Fruit fly (Drosophila melanogaster) whole organism, embryonic: ENCODE results near the gene Syn1.
A peak's percentile ranks its signal among the peaks of the same experiment; 100 is the strongest.

ENCODE experiments used
- Abd-B ChIP-seq: fragments of 200-800 bp; sonication (Bioruptor generic); optimal IDR thresholded peaks from 2 replicates; lab custom pipeline; 2018; ENCODE audit warnings: missing biosample characterization, mild to moderate bottlenecking, missing genetic modification characterization, moderate library complexity
- Antp ChIP-seq: fragments of 200-800 bp; sonication (Bioruptor generic); optimal IDR thresholded peaks from 3 replicates; lab custom pipeline; 2016; ENCODE audit warnings: missing biosample characterization, missing genetic modification characterization
- Atf6 ChIP-seq: fragments of 200-800 bp; sonication (Bioruptor generic); IDR thresholded peaks from 2 replicates; pipeline ENCODE4 v1.3.6; 2022; ENCODE audit warnings: missing biosample characterization, missing genetic modification characterization
- CG10565 ChIP-seq: fragments of 200-800 bp; sonication (Bioruptor generic); optimal IDR thresholded peaks from 3 replicates; lab custom pipeline; 2016; ENCODE audit warnings: missing biosample characterization, mild to moderate bottlenecking, missing genetic modification characterization
- CG11696 ChIP-seq: fragments of 200-800 bp; sonication (Bioruptor generic); IDR thresholded peaks from 2 replicates; pipeline ENCODE4 v1.3.6; 2022; ENCODE audit warnings: missing biosample characterization, missing genetic modification characterization
- CG14050 ChIP-seq: fragments of 200-800 bp; sonication (Bioruptor generic); IDR thresholded peaks from 3 replicates; pipeline ENCODE4 v1.3.6; 2022; ENCODE audit warnings: missing biosample characterization, missing genetic modification characterization
- CG14441 ChIP-seq: fragments of 200-800 bp; sonication (Bioruptor generic); IDR thresholded peaks from 2 replicates; pipeline ENCODE4 v1.3.6; 2022; ENCODE audit warnings: missing biosample characterization, missing genetic modification characterization
- CG14965 ChIP-seq: fragments of 200-800 bp; sonication (Bioruptor generic); optimal IDR thresholded peaks from 2 replicates; lab custom pipeline; 2016; ENCODE audit warnings: missing biosample characterization, missing genetic modification characterization, borderline replicate concordance
- CG15011 ChIP-seq: fragments of 200-800 bp; sonication (Bioruptor generic); optimal IDR thresholded peaks from 3 replicates; lab custom pipeline; 2018; ENCODE audit warnings: missing biosample characterization, mild to moderate bottlenecking, missing genetic modification characterization
- CG1832 ChIP-seq: fragments of 200-800 bp; sonication (Bioruptor generic); optimal IDR thresholded peaks from 2 replicates; lab custom pipeline; 2017; ENCODE audit warnings: missing biosample characterization, mild to moderate bottlenecking, missing genetic modification characterization, inconsistent platforms
- CG2120 ChIP-seq: fragments of 200-800 bp; sonication (Bioruptor generic); optimal IDR thresholded peaks from 3 replicates; lab custom pipeline; 2016; ENCODE audit warnings: missing biosample characterization, missing genetic modification characterization
- CG2678 ChIP-seq: fragments of 200-800 bp; sonication (Bioruptor generic); optimal IDR thresholded peaks from 3 replicates; lab custom pipeline; 2019; ENCODE audit warnings: missing biosample characterization, mild to moderate bottlenecking, missing genetic modification characterization, moderate library complexity
- CG30020 ChIP-seq: fragments of 200-800 bp; optimal IDR thresholded peaks from 2 replicates; lab custom pipeline; 2019; ENCODE audit warnings: missing biosample characterization, mild to moderate bottlenecking, missing genetic modification characterization, moderate library complexity
- CG3163 ChIP-seq: fragments of 200-800 bp; sonication (Bioruptor generic); optimal IDR thresholded peaks from 3 replicates; lab custom pipeline; 2016; ENCODE audit warnings: missing biosample characterization, missing genetic modification characterization
- CG3847 ChIP-seq: fragments of 200-800 bp; sonication (Bioruptor generic); IDR thresholded peaks from 2 replicates; pipeline ENCODE4 v1.3.6; 2022; ENCODE audit warnings: missing biosample characterization, missing genetic modification characterization
- CG4730 ChIP-seq: fragments of 200-800 bp; sonication (Bioruptor generic); IDR thresholded peaks from 2 replicates; pipeline ENCODE4 v1.3.6; 2022; ENCODE audit warnings: missing biosample characterization, missing genetic modification characterization
- CG5953 ChIP-seq: fragments of 200-800 bp; sonication (Bioruptor generic); IDR thresholded peaks from 2 replicates; pipeline ENCODE4 v1.3.6; 2022; ENCODE audit warnings: missing biosample characterization, missing genetic modification characterization
- CG6689 ChIP-seq: fragments of 200-800 bp; sonication (Bioruptor generic); IDR thresholded peaks from 2 replicates; pipeline ENCODE4 v1.3.6; 2022; ENCODE audit warnings: missing biosample characterization, missing genetic modification characterization
- CG6765 ChIP-seq: fragments of 200-800 bp; sonication (Bioruptor generic); optimal IDR thresholded peaks from 3 replicates; lab custom pipeline; 2017; ENCODE audit warnings: missing biosample characterization, mild to moderate bottlenecking, missing genetic modification characterization
- CG6791 ChIP-seq: fragments of 200-800 bp; sonication (Bioruptor generic); IDR thresholded peaks from 3 replicates; pipeline ENCODE4 v1.3.6; 2022; ENCODE audit warnings: missing biosample characterization, missing genetic modification characterization; ENCODE audit not compliant: partially characterized antibody
- CG6854 ChIP-seq: fragments of 200-800 bp; sonication (Bioruptor generic); optimal IDR thresholded peaks from 3 replicates; lab custom pipeline; 2017; ENCODE audit warnings: missing biosample characterization, mild to moderate bottlenecking, missing genetic modification characterization
- CG7271 ChIP-seq: fragments of 200-800 bp; sonication (Bioruptor generic); optimal IDR thresholded peaks from 2 replicates; lab custom pipeline; 2018; ENCODE audit warnings: missing biosample characterization, mild to moderate bottlenecking, missing genetic modification characterization, moderate library complexity
- CG7786 ChIP-seq: fragments of 200-800 bp; sonication (Bioruptor generic); optimal IDR thresholded peaks from 2 replicates; lab custom pipeline; 2016; ENCODE audit warnings: missing biosample characterization, missing genetic modification characterization
- CG7963 ChIP-seq: fragments of 200-800 bp; sonication (Bioruptor generic); IDR thresholded peaks from 3 replicates; pipeline ENCODE4 v1.3.6; 2022; ENCODE audit warnings: missing biosample characterization, missing genetic modification characterization; ENCODE audit not compliant: partially characterized antibody
- CG8359 ChIP-seq: fragments of 200-800 bp; sonication (Bioruptor generic); optimal IDR thresholded peaks from 2 replicates; lab custom pipeline; 2017; ENCODE audit warnings: missing biosample characterization, mild to moderate bottlenecking, missing genetic modification characterization, borderline replicate concordance
- CG9797 ChIP-seq: fragments of 200-800 bp; sonication (Bioruptor generic); optimal IDR thresholded peaks from 3 replicates; lab custom pipeline; 2018; ENCODE audit warnings: missing biosample characterization, mild to moderate bottlenecking, missing genetic modification characterization
- Deaf1 ChIP-seq: fragments of 200-800 bp; optimal IDR thresholded peaks from 3 replicates; lab custom pipeline; 2019; ENCODE audit warnings: missing biosample characterization, mild to moderate bottlenecking, missing genetic modification characterization, moderate library complexity
- Elba2 ChIP-seq: fragments of 200-800 bp; sonication (Bioruptor generic); optimal IDR thresholded peaks from 3 replicates; lab custom pipeline; 2016; ENCODE audit warnings: missing biosample characterization, missing genetic modification characterization
- GATAe ChIP-seq: fragments of 200-800 bp; sonication (Bioruptor generic); conservative IDR thresholded peaks from 2 replicates; pipeline ENCODE4 v1.3.6; 2022; ENCODE audit warnings: missing biosample characterization, missing genetic modification characterization
- Hand ChIP-seq: fragments of 200-800 bp; sonication (Bioruptor generic); optimal IDR thresholded peaks from 2 replicates; lab custom pipeline; 2017; ENCODE audit warnings: mild to moderate bottlenecking, missing biosample characterization, missing genetic modification reagents, missing genetic modification characterization
- Lim3 ChIP-seq: fragments of 200-800 bp; sonication (Bioruptor generic); IDR thresholded peaks from 2 replicates; pipeline ENCODE4 v1.3.6; 2022; ENCODE audit warnings: missing biosample characterization, missing genetic modification characterization
- NC2β ChIP-seq: fragments of 200-800 bp; sonication (Bioruptor generic); optimal IDR thresholded peaks from 2 replicates; lab custom pipeline; 2016; ENCODE audit warnings: missing biosample characterization, missing genetic modification characterization
- Pdp1 ChIP-seq, 2 experiments: fragments of 200-800 bp; sonication (Bioruptor generic); optimal IDR thresholded peaks; 3 replicates each; lab custom pipeline; 2016; ENCODE audit warnings: missing biosample characterization in 2 of 2, missing genetic modification characterization in 2 of 2, mild to moderate bottlenecking in 1 of 2, moderate library complexity in 1 of 2
- Sry-δ ChIP-seq: fragments of 200-800 bp; sonication (Bioruptor generic); optimal IDR thresholded peaks from 2 replicates; lab custom pipeline; 2016; ENCODE audit warnings: missing biosample characterization, missing genetic modification characterization
- Taf1 ChIP-seq: fragments of 200-800 bp; sonication (Bioruptor generic); IDR thresholded peaks from 2 replicates; pipeline ENCODE4 v1.3.6; 2022; ENCODE audit warnings: missing biosample characterization, missing genetic modification characterization
- Usf ChIP-seq: fragments of 200-800 bp; sonication (Bioruptor generic); optimal IDR thresholded peaks from 2 replicates; lab custom pipeline; 2017; ENCODE audit warnings: missing genotype, missing biosample characterization, missing genetic modification characterization
- cg ChIP-seq: fragments of 200-800 bp; sonication (Bioruptor generic); optimal IDR thresholded peaks from 3 replicates; lab custom pipeline; 2019; ENCODE audit warnings: missing biosample characterization, mild to moderate bottlenecking, missing genetic modification characterization, moderate library complexity
- chif ChIP-seq, 2 experiments: fragments of 200-800 bp; sonication (Bioruptor generic); optimal IDR thresholded peaks; 3 replicates each; lab custom pipeline; 2016; ENCODE audit warnings: missing biosample characterization in 2 of 2, missing genetic modification characterization in 2 of 2
- chinmo ChIP-seq: fragments of 200-800 bp; sonication (Bioruptor generic); IDR thresholded peaks from 4 replicates; pipeline ENCODE4 v1.3.6; 2022; ENCODE audit warnings: missing biosample characterization, missing genetic modification characterization; ENCODE audit not compliant: partially characterized antibody
- crp ChIP-seq, 2 experiments: fragments of 200-800 bp; sonication (Bioruptor generic); optimal IDR thresholded peaks; 2 replicates in 1 of 2; 3 replicates in 1 of 2; lab custom pipeline; 2017; ENCODE audit warnings: missing biosample characterization in 2 of 2, missing genetic modification characterization in 2 of 2, mild to moderate bottlenecking in 1 of 2, moderate library complexity in 1 of 2
- lola ChIP-seq, 3 experiments: fragments of >200 bp in 2 of 3; fragments of 200-800 bp in 1 of 3; sonication (Bioruptor generic) in 1 of 3; optimal IDR thresholded peaks; 2 replicates each; lab custom pipeline; 2017 to 2019; ENCODE audit warnings: missing biosample characterization in 3 of 3, missing genetic modification characterization in 3 of 3, mild to moderate bottlenecking in 1 of 3, moderate library complexity in 1 of 3
- mirr ChIP-seq: fragments of 200-800 bp; sonication (Bioruptor generic); optimal IDR thresholded peaks from 3 replicates; lab custom pipeline; 2018; ENCODE audit warnings: missing biosample characterization, mild to moderate bottlenecking, missing genetic modification characterization
- pfk ChIP-seq: fragments of 200-800 bp; sonication (Bioruptor generic); optimal IDR thresholded peaks from 2 replicates; lab custom pipeline; 2018; ENCODE audit warnings: missing biosample characterization, mild to moderate bottlenecking, missing genetic modification characterization, moderate library complexity
- pho ChIP-seq: fragments of 200-800 bp; sonication (Bioruptor generic); optimal IDR thresholded peaks from 2 replicates; lab custom pipeline; 2016; ENCODE audit warnings: missing biosample characterization, missing genetic modification characterization
- pnt ChIP-seq: fragments of 200-800 bp; sonication (Bioruptor generic); optimal IDR thresholded peaks from 3 replicates; lab custom pipeline; 2016; ENCODE audit warnings: missing biosample characterization, missing genetic modification characterization
- ranshi ChIP-seq: fragments of 200-800 bp; sonication (Bioruptor generic); IDR thresholded peaks from 2 replicates; pipeline ENCODE4 v1.3.6; 2022; ENCODE audit warnings: missing biosample characterization, missing genetic modification characterization
- rib ChIP-seq: fragments of 200-800 bp; sonication (Bioruptor generic); IDR thresholded peaks from 2 replicates; pipeline ENCODE4 v1.3.6; 2022; ENCODE audit warnings: missing biosample characterization, missing genetic modification characterization
- sens-2 ChIP-seq: fragments of 200-800 bp; sonication (Bioruptor generic); IDR thresholded peaks from 2 replicates; pipeline ENCODE4 v1.3.6; 2022; ENCODE audit warnings: missing biosample characterization, missing genetic modification characterization
- yki ChIP-seq: fragments of >200 bp; optimal IDR thresholded peaks from 3 replicates; lab custom pipeline; 2018
- zfh1 ChIP-seq: fragments of 200-800 bp; sonication (Bioruptor generic); IDR thresholded peaks from 3 replicates; pipeline ENCODE4 v1.3.6; 2022; ENCODE audit warnings: missing biosample characterization, missing genetic modification characterization

Gene Syn1

DNA sequence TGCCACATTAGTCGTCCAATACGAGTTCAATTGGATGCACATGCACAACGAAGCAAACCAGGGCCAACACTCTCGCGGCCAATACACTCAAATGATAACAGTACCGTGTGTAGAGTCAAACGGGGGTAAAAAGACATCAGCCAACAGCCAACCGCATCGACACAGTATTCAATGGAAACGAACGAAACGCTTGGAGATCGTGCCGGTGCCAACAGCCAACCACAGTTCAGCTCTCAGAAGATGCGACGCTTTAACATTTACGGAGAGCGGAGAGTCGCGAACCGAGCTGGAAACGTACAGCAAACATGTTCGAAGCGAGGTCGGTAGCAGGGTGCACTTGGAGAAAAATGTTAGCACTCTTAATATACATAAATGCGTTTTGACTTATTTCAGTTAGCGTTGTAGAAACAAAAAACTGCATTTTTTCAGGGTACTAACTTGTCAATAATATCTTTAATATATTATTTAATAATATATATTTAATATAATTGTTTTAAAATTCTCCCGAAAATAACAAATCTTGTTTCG lies 37.7 kb upstream of the Syn1 start (continued):
- TF ChIP-seq sens-2, result 0 out of 2 replicates have a peak, but pooled peaks have one; percentile 53
- TF ChIP-seq CG14965 (GFP tag; lab: Kevin White, UChicago), result no peak
- TF ChIP-seq CG7271, result no peak
- no peak for TF ChIP-seq Hand (GFP tag; lab: Kevin White, UChicago)
- TF ChIP-seq CG6854 (GFP tag; lab: Kevin White, UChicago), result no peak
- TF ChIP-seq CG11696 (GFP tag; lab: Robert Waterston, UW), result peak; percentile 54; the same call in 1 of the 2 replicates
- TF ChIP-seq yki (lab: Kevin White, UChicago), result peak; percentile 1
- peak; percentile 7 for TF ChIP-seq CG6765
- TF ChIP-seq cg (GFP tag; lab: Kevin White, UChicago), result peak; percentile 72
- TF ChIP-seq CG7786 (GFP tag; lab: Kevin White, UChicago), result no peak
- TF ChIP-seq Elba2 (GFP tag; lab: Kevin White, UChicago), result peak; percentile 51
- no peak for TF ChIP-seq pnt (GFP tag; lab: Kevin White, UChicago)
- TF ChIP-seq NC2β (GFP tag; lab: Kevin White, UChicago), result no peak
- no peak for TF ChIP-seq crp (GFP tag; optimal IDR thresholded peaks at IDR 0.05; lab: Kevin White, UChicago)
- TF ChIP-seq CG9797 (GFP tag; lab: Kevin White, UChicago), result no peak
- no peak for TF ChIP-seq CG7963 (GFP tag; lab: Robert Waterston, UW)
- no peak for TF ChIP-seq Antp (GFP tag; lab: Kevin White, UChicago)
- TF ChIP-seq CG4730 (GFP tag; lab: Robert Waterston, UW), result 0 out of 2 replicates have a peak, but pooled peaks have one; percentile 16
- no peak for TF ChIP-seq CG1832 (GFP tag; lab: Kevin White, UChicago)
- no peak for TF ChIP-seq ranshi (GFP tag; lab: Robert Waterston, UW)
- no peak for TF ChIP-seq CG3847 (GFP tag; lab: Robert Waterston, UW)
- TF ChIP-seq CG2120 (GFP tag; lab: Kevin White, UChicago), result no peak
- TF ChIP-seq CG2678, result no peak
- TF ChIP-seq Taf1 (GFP tag; lab: Robert Waterston, UW), result no peak; the same call in 1 of the 2 replicates
- TF ChIP-seq CG15011 (GFP tag; lab: Kevin White, UChicago), result no peak
- no peak for TF ChIP-seq chif (GFP tag; optimal IDR thresholded peaks at IDR 0.05; lab: Kevin White, UChicago)
- TF ChIP-seq CG8359, result peak; percentile 33
- no peak for TF ChIP-seq Pdp1 (GFP tag; optimal IDR thresholded peaks at IDR 0.05; lab: Kevin White, UChicago)
- no peak for TF ChIP-seq CG5953 (GFP tag; lab: Robert Waterston, UW)
- TF ChIP-seq mirr (GFP tag; lab: Kevin White, UChicago), result no peak
- TF ChIP-seq Sry-δ (GFP tag; lab: Kevin White, UChicago), result no peak
- 0 out of 2 replicates have a peak, but pooled peaks have one; percentile 17 for TF ChIP-seq Lim3 (GFP tag; lab: Robert Waterston, UW)
- TF ChIP-seq zfh1 (GFP tag; lab: Robert Waterston, UW), result peak; percentile 78
- no peak for TF ChIP-seq rib (GFP tag; lab: Robert Waterston, UW)
- no peak for TF ChIP-seq CG3163 (GFP tag; lab: Kevin White, UChicago)
- TF ChIP-seq lola (GFP tag; optimal IDR thresholded peaks at IDR 0.05; lab: Kevin White, UChicago), result peak in 1 of 3 experiments; percentile 79
- peak; percentile 61 for TF ChIP-seq CG14050 (GFP tag; lab: Robert Waterston, UW)
- no peak for TF ChIP-seq chinmo (GFP tag; lab: Robert Waterston, UW)
- no peak for TF ChIP-seq CG6791 (GFP tag; lab: Robert Waterston, UW)
- TF ChIP-seq Deaf1 (tag; lab: Kevin White, UChicago), result peak; percentile 86
- TF ChIP-seq Usf (GFP tag; lab: Kevin White, UChicago), result no peak
- no peak for TF ChIP-seq CG30020 (tag; lab: Kevin White, UChicago)
- TF ChIP-seq Atf6 (GFP tag; lab: Robert Waterston, UW), result no peak
- TF ChIP-seq CG6689, result peak; percentile 63
- TF ChIP-seq pfk (GFP tag; lab: Kevin White, UChicago), result no peak
- no peak for TF ChIP-seq GATAe (GFP tag; lab: Robert Waterston, UW)
- peak; percentile 69 for TF ChIP-seq CG14441 (GFP tag; lab: Robert Waterston, UW)
- peak; percentile 22 for TF ChIP-seq Abd-B (GFP tag; lab: Kevin White, UChicago)
- no peak for TF ChIP-seq CG10565 (GFP tag; lab: Kevin White, UChicago)
- TF ChIP-seq pho (GFP tag; lab: Kevin White, UChicago), result no peak
